Fruit fly (Drosophila melanogaster) whole organism, prepupa: ENCODE measurements around the gene CG7789.

ENCODE experiments used
- Blimp-1 ChIP-seq: fragments of 200-800 bp; sonication (Bioruptor generic); optimal IDR thresholded peaks from 3 replicates; lab custom pipeline; 2017; ENCODE audit warnings: missing biosample characterization, missing genetic modification characterization, mild to moderate bottlenecking, moderate library complexity, missing genetic modification reagents
- CG10631 ChIP-seq: fragments of 200-800 bp; sonication (Bioruptor generic); optimal IDR thresholded peaks from 2 replicates; lab custom pipeline; 2016; ENCODE audit warnings: missing biosample characterization, missing genetic modification characterization
- CG10669 ChIP-seq: fragments of 200-800 bp; sonication (Bioruptor generic); optimal IDR thresholded peaks from 3 replicates; lab custom pipeline; 2018; ENCODE audit warnings: missing biosample characterization, mild to moderate bottlenecking, missing genetic modification characterization, moderate library complexity
- CG11294 ChIP-seq: fragments of 200-800 bp; sonication (Bioruptor generic); IDR thresholded peaks from 2 replicates; pipeline ENCODE4 v1.3.6; 2022; ENCODE audit warnings: missing biosample characterization, missing genetic modification characterization
- CG11762 ChIP-seq: fragments of 200-800 bp; sonication (Bioruptor generic); optimal IDR thresholded peaks from 3 replicates; lab custom pipeline; 2016; ENCODE audit warnings: missing biosample characterization, missing genetic modification characterization; ENCODE audit not compliant: insufficient read depth
- CG11902 ChIP-seq: fragments of 200-800 bp; sonication (Bioruptor generic); optimal IDR thresholded peaks from 3 replicates; lab custom pipeline; 2016; ENCODE audit warnings: missing biosample characterization, missing genetic modification characterization
- CG1621 ChIP-seq: fragments of 200-800 bp; sonication (Bioruptor generic); optimal IDR thresholded peaks from 3 replicates; lab custom pipeline; 2018; ENCODE audit warnings: missing biosample characterization, mild to moderate bottlenecking, missing genetic modification characterization
- CG16779 ChIP-seq: fragments of 200-800 bp; sonication (Bioruptor generic); optimal IDR thresholded peaks from 3 replicates; lab custom pipeline; 2017; ENCODE audit warnings: missing biosample characterization, mild to moderate bottlenecking, missing genetic modification characterization
- CG31627 ChIP-seq: fragments of 200-800 bp; sonication (Bioruptor generic); optimal IDR thresholded peaks from 3 replicates; lab custom pipeline; 2016; ENCODE audit warnings: missing biosample characterization, missing genetic modification characterization
- CG32006 ChIP-seq: fragments of 200-800 bp; sonication (Bioruptor generic); optimal IDR thresholded peaks from 3 replicates; lab custom pipeline; 2017; ENCODE audit warnings: missing biosample characterization, mild to moderate bottlenecking, missing genetic modification characterization
- CG34406 ChIP-seq: fragments of 200-800 bp; sonication (Bioruptor generic); optimal IDR thresholded peaks from 3 replicates; lab custom pipeline; 2016; ENCODE audit warnings: missing biosample characterization, missing genetic modification characterization
- CG3919 ChIP-seq: fragments of 200-800 bp; sonication (Bioruptor generic); optimal IDR thresholded peaks from 3 replicates; lab custom pipeline; 2016; ENCODE audit warnings: missing biosample characterization, missing genetic modification characterization
- CG4318 ChIP-seq: fragments of 200-800 bp; sonication (Bioruptor generic); optimal IDR thresholded peaks from 3 replicates; lab custom pipeline; 2017; ENCODE audit warnings: missing biosample characterization, mild to moderate bottlenecking, missing genetic modification characterization
- CG6163 ChIP-seq: fragments of 200-800 bp; sonication (Bioruptor generic); IDR thresholded peaks from 3 replicates; pipeline ENCODE4 v1.3.6; 2022; ENCODE audit warnings: missing biosample characterization, missing genetic modification characterization
- CG6276 ChIP-seq: fragments of 200-800 bp; sonication (Bioruptor generic); optimal IDR thresholded peaks from 2 replicates; lab custom pipeline; 2017; ENCODE audit warnings: missing biosample characterization, mild to moderate bottlenecking, missing genetic modification characterization
- CG6808 ChIP-seq: fragments of 200-800 bp; sonication (Bioruptor generic); optimal IDR thresholded peaks from 3 replicates; lab custom pipeline; 2017; ENCODE audit warnings: missing biosample characterization, missing genetic modification characterization, mild to moderate bottlenecking, moderate library complexity, missing genetic modification reagents
- CG6854 ChIP-seq: fragments of 200-800 bp; sonication (Bioruptor generic); optimal IDR thresholded peaks from 2 replicates; lab custom pipeline; 2017; ENCODE audit warnings: missing biosample characterization, mild to moderate bottlenecking, missing genetic modification characterization
- CG7368 ChIP-seq: fragments of 200-800 bp; sonication (Bioruptor generic); optimal IDR thresholded peaks from 3 replicates; lab custom pipeline; 2016; ENCODE audit warnings: missing biosample characterization, missing genetic modification characterization
- CG8119 ChIP-seq: fragments of 200-800 bp; sonication (Bioruptor generic); IDR thresholded peaks from 3 replicates; pipeline ENCODE4 v1.3.6; 2022; ENCODE audit warnings: missing biosample characterization, missing genetic modification characterization
- CG8632 ChIP-seq: fragments of 200-800 bp; sonication (Bioruptor generic); optimal IDR thresholded peaks from 3 replicates; lab custom pipeline; 2016; ENCODE audit warnings: missing biosample characterization, missing genetic modification characterization
- Ets21C ChIP-seq: fragments of 200-800 bp; sonication (Bioruptor generic); optimal IDR thresholded peaks from 3 replicates; lab custom pipeline; 2016; ENCODE audit warnings: missing biosample characterization, missing genetic modification characterization
- Ets96B ChIP-seq: fragments of 200-800 bp; optimal IDR thresholded peaks from 2 replicates; lab custom pipeline; 2019; ENCODE audit warnings: missing biosample characterization, mild to moderate bottlenecking, missing genetic modification characterization, moderate library complexity
- Gug ChIP-seq: fragments of 200-800 bp; sonication (Bioruptor generic); IDR thresholded peaks from 2 replicates; pipeline ENCODE4 v1.3.6; 2022; ENCODE audit warnings: missing biosample characterization, missing genetic modification characterization
- Met ChIP-seq: fragments of 200-800 bp; sonication (Bioruptor generic); optimal IDR thresholded peaks from 3 replicates; lab custom pipeline; 2016; ENCODE audit warnings: missing biosample characterization, missing genetic modification characterization
- OdsH ChIP-seq: fragments of 200-800 bp; sonication (Bioruptor generic); optimal IDR thresholded peaks from 3 replicates; lab custom pipeline; 2016; ENCODE audit warnings: missing biosample characterization, missing genetic modification characterization
- Sox102F ChIP-seq: fragments of 200-800 bp; sonication (Bioruptor generic); optimal IDR thresholded peaks from 2 replicates; lab custom pipeline; 2016; ENCODE audit warnings: missing biosample characterization, mild to moderate bottlenecking, missing genetic modification characterization
- Sox14 ChIP-seq: fragments of 200-800 bp; sonication (Bioruptor generic); optimal IDR thresholded peaks from 3 replicates; lab custom pipeline; 2016; ENCODE audit warnings: missing biosample characterization, missing genetic modification characterization
- Sox15 ChIP-seq: fragments of 200-800 bp; sonication (Bioruptor generic); optimal IDR thresholded peaks from 3 replicates; lab custom pipeline; 2016; ENCODE audit warnings: missing biosample characterization, missing genetic modification characterization
- achi ChIP-seq: fragments of 200-800 bp; sonication (Bioruptor generic); optimal IDR thresholded peaks from 3 replicates; lab custom pipeline; 2016; ENCODE audit warnings: missing biosample characterization, missing genetic modification characterization
- cyc ChIP-seq: fragments of 200-800 bp; sonication (Bioruptor generic); optimal IDR thresholded peaks from 3 replicates; lab custom pipeline; 2016; ENCODE audit warnings: missing biosample characterization, missing genetic modification characterization
- dac ChIP-seq: fragments of 200-800 bp; sonication (Bioruptor generic); optimal IDR thresholded peaks from 2 replicates; lab custom pipeline; 2017; ENCODE audit warnings: missing biosample characterization, mild to moderate bottlenecking, missing genetic modification characterization
- dsx ChIP-seq: fragments of 200-800 bp; optimal IDR thresholded peaks from 3 replicates; lab custom pipeline; 2019; ENCODE audit warnings: missing biosample characterization, mild to moderate bottlenecking, missing genetic modification characterization, moderate library complexity; ENCODE audit not compliant: poor library complexity, severe bottlenecking
- eg ChIP-seq: fragments of 200-800 bp; sonication (Bioruptor generic); IDR thresholded peaks from 3 replicates; pipeline ENCODE4 v1.3.6; 2022; ENCODE audit warnings: missing biosample characterization, missing genetic modification characterization
- esn ChIP-seq: fragments of 200-800 bp; sonication (Bioruptor generic); optimal IDR thresholded peaks from 2 replicates; lab custom pipeline; 2016; ENCODE audit warnings: missing biosample characterization, mild to moderate bottlenecking, missing genetic modification characterization, moderate library complexity
- fd59A ChIP-seq: fragments of 200-800 bp; sonication (Bioruptor generic); optimal IDR thresholded peaks from 2 replicates; lab custom pipeline; 2017; ENCODE audit warnings: missing biosample characterization, mild to moderate bottlenecking, missing genetic modification characterization, missing genetic modification reagents
- fkh ChIP-seq: fragments of 200-800 bp; sonication (Bioruptor generic); optimal IDR thresholded peaks from 3 replicates; lab custom pipeline; 2017; ENCODE audit warnings: missing biosample characterization, mild to moderate bottlenecking, missing genetic modification characterization, moderate library complexity
- net ChIP-seq: fragments of 200-800 bp; sonication (Bioruptor generic); optimal IDR thresholded peaks from 3 replicates; lab custom pipeline; 2016; ENCODE audit warnings: missing biosample characterization, missing genetic modification characterization
- pdm3 ChIP-seq: fragments of 200-800 bp; sonication (Bioruptor generic); optimal IDR thresholded peaks from 3 replicates; lab custom pipeline; 2016; ENCODE audit warnings: missing biosample characterization, missing genetic modification characterization
- salr ChIP-seq, 2 experiments: fragments of 200-800 bp; sonication (Bioruptor generic); optimal IDR thresholded peaks; 3 replicates each; lab custom pipeline; 2016 to 2018; ENCODE audit warnings: missing biosample characterization in 2 of 2, missing genetic modification characterization in 2 of 2, mild to moderate bottlenecking in 1 of 2
- spab ChIP-seq: fragments of 200-800 bp; sonication (Bioruptor generic); optimal IDR thresholded peaks from 2 replicates; lab custom pipeline; 2017; ENCODE audit warnings: missing biosample characterization, mild to moderate bottlenecking, missing genetic modification characterization, missing genetic modification reagents
- ss ChIP-seq, 2 experiments: fragments of 200-800 bp; sonication (Bioruptor generic); optimal IDR thresholded peaks; 2 replicates in 1 of 2; 3 replicates in 1 of 2; lab custom pipeline; 2017 to 2018; ENCODE audit warnings: mild to moderate bottlenecking in 2 of 2, missing biosample characterization in 2 of 2, missing genetic modification characterization in 2 of 2, moderate library complexity in 1 of 2
- svp ChIP-seq: fragments of 200-800 bp; sonication (Bioruptor generic); peaks from one replicate; lab custom pipeline; 2016; ENCODE audit warnings: missing biosample characterization, missing genetic modification characterization
- topi ChIP-seq: fragments of 200-800 bp; sonication (Bioruptor generic); optimal IDR thresholded peaks from 3 replicates; lab custom pipeline; 2016; ENCODE audit warnings: missing biosample characterization, missing genetic modification characterization

CG7789 gene

dm6 chr3R:29783210-29783609 is 19.8 kb upstream of the CG7789 start:
- TF ChIP-seq spab (GFP tag; lab: Kevin White, UChicago) (no peak), svp (GFP tag; lab: Kevin White, UChicago) (peak; percentile 53)

dm6 chr3R:29785242-29785641 is 17.8 kb upstream of the CG7789 start:
- TF ChIP-seq Ets21C (GFP tag; lab: Kevin White, UChicago) (no peak), svp (GFP tag; lab: Kevin White, UChicago) (no peak), CG11902 (GFP tag; lab: Kevin White, UChicago) (no peak), Sox15 (GFP tag; lab: Kevin White, UChicago) (no peak), CG10631 (no peak), fkh (GFP tag; lab: Kevin White, UChicago) (no peak), salr (GFP tag; optimal IDR thresholded peaks at IDR 0.05; lab: Kevin White, UChicago) (no peak), CG11294 (no peak), CG6163 (GFP tag; lab: Robert Waterston, UW) (no peak)
- TF ChIP-seq, all 60 proteins: peak for 0

dm6 chr3R:29786016-29786996 is 16.7 kb upstream of the CG7789 start:
- TF ChIP-seq CG11902 (GFP tag; lab: Kevin White, UChicago) (peak; percentile 85), dsx (GFP tag; lab: Kevin White, UChicago) (peak; percentile 73), CG10631 (no peak), Met (GFP tag; lab: Kevin White, UChicago) (peak; percentile 95), fd59A (GFP tag; lab: Kevin White, UChicago) (no peak), Blimp-1 (GFP tag; lab: Kevin White, UChicago) (peak; percentile 64), CG6808 (peak; percentile 32), CG32006 (GFP tag; lab: Kevin White, UChicago) (peak; percentile 24), eg (GFP tag; lab: Robert Waterston, UW) (peak; percentile 69), CG10669 (peak; percentile 66), CG34406 (GFP tag; lab: Kevin White, UChicago) (peak; percentile 49), CG3919 (GFP tag; lab: Kevin White, UChicago) (peak; percentile 90), topi (GFP tag; lab: Kevin White, UChicago) (peak; percentile 95), CG11294 (peak; percentile 62), achi (peak; percentile 77), CG4318 (GFP tag; lab: Kevin White, UChicago) (no peak), CG6163 (GFP tag; lab: Robert Waterston, UW) (peak; percentile 91), cyc (GFP tag; lab: Kevin White, UChicago) (peak; percentile 92), OdsH (GFP tag; lab: Kevin White, UChicago) (peak; percentile 46), CG6276 (GFP tag; lab: Kevin White, UChicago) (peak; percentile 46), pdm3 (GFP tag; lab: Kevin White, UChicago) (peak; percentile 60), net (peak; percentile 38), Sox14 (peak; percentile 55), Gug (GFP tag; lab: Robert Waterston, UW) (peak; percentile 61), Sox15 (GFP tag; lab: Kevin White, UChicago) (peak; percentile 20), CG7368 (GFP tag; lab: Kevin White, UChicago) (peak; percentile 74), CG11762 (GFP tag; lab: Kevin White, UChicago) (peak; percentile 82), CG1621 (no peak), ss (GFP tag; optimal IDR thresholded peaks at IDR 0.05; lab: Kevin White, UChicago) (peak in 1 of 2 experiments; percentile 60), svp (GFP tag; lab: Kevin White, UChicago) (peak; percentile 98), CG16779 (peak; percentile 24), dac (no peak), salr (GFP tag; optimal IDR thresholded peaks at IDR 0.05; lab: Kevin White, UChicago) (no peak), CG31627 (peak; percentile 69), CG8119 (GFP tag; lab: Robert Waterston, UW) (peak; percentile 69), spab (GFP tag; lab: Kevin White, UChicago) (peak; percentile 53), fkh (GFP tag; lab: Kevin White, UChicago) (no peak), CG8632 (no peak), Ets96B (tag; lab: Kevin White, UChicago) (peak; percentile 70), esn (GFP tag; lab: Kevin White, UChicago) (peak; percentile 84), CG6854 (GFP tag; lab: Kevin White, UChicago) (peak; percentile 46), Sox102F (GFP tag; lab: Kevin White, UChicago) (peak; percentile 76)
